Worm (Caenorhabditis elegans) whole organism, late embryonic: ENCODE measurements around the gene F54H12.8.

ENCODE experiments used
- C08G9.2 ChIP-seq: sonication (generic microtip); optimal IDR thresholded peaks from 2 replicates; lab custom pipeline; 2016; ENCODE audit warnings: mild to moderate bottlenecking, missing genetic modification characterization, moderate library complexity, missing compliant biosample characterization
- C38D4.7 ChIP-seq: fragments of 200-800 bp; sonication (Bioruptor generic); optimal IDR thresholded peaks from 2 replicates; lab custom pipeline; 2018; ENCODE audit warnings: mild to moderate bottlenecking, missing genetic modification characterization, moderate library complexity, missing compliant biosample characterization
- K02D7.2 ChIP-seq: sonication (generic microtip); optimal IDR thresholded peaks from 2 replicates; lab custom pipeline; 2017; ENCODE audit warnings: mild to moderate bottlenecking, missing genetic modification characterization, missing compliant biosample characterization
- K09A11.1 ChIP-seq: sonication (generic microtip); optimal IDR thresholded peaks from 2 replicates; lab custom pipeline; 2017; ENCODE audit warnings: antibody characterized with exemption, mild to moderate bottlenecking, missing genetic modification characterization, missing compliant biosample characterization; ENCODE audit not compliant: insufficient read depth
- T23F11.4 ChIP-seq: fragments of 200-800 bp; sonication (Bioruptor generic); optimal IDR thresholded peaks from 2 replicates; lab custom pipeline; 2018; ENCODE audit warnings: mild to moderate bottlenecking, missing genetic modification characterization, missing compliant biosample characterization
- ama-1 ChIP-seq: fragments of 150-350 bp; optimal IDR thresholded peaks from 2 replicates; lab custom pipeline; 2014
- ceh-19 ChIP-seq: fragments of 200-800 bp; sonication (Bioruptor generic); optimal IDR thresholded peaks from 2 replicates; lab custom pipeline; 2018; ENCODE audit warnings: mild to moderate bottlenecking, missing genetic modification characterization, missing compliant biosample characterization
- ceh-22 ChIP-seq: sonication (generic microtip); optimal IDR thresholded peaks from 2 replicates; lab custom pipeline; 2017; ENCODE audit warnings: missing biosample characterization, missing genetic modification characterization
- ceh-24 ChIP-seq: sonication (generic microtip); optimal IDR thresholded peaks from 2 replicates; lab custom pipeline; 2016; ENCODE audit warnings: mild to moderate bottlenecking, missing genetic modification characterization, missing compliant biosample characterization
- ceh-31 ChIP-seq: sonication (generic microtip); optimal IDR thresholded peaks from 2 replicates; lab custom pipeline; 2016; ENCODE audit warnings: missing genetic modification characterization, missing compliant biosample characterization
- ceh-34 ChIP-seq: sonication (generic microtip); optimal IDR thresholded peaks from 2 replicates; lab custom pipeline; 2016; ENCODE audit warnings: mild to moderate bottlenecking, missing genetic modification characterization, missing compliant biosample characterization
- ceh-45 ChIP-seq: fragments of 200-800 bp; sonication (Bioruptor generic); IDR thresholded peaks from 2 replicates; pipeline ENCODE4 v1.3.6; 2022; ENCODE audit warnings: missing genetic modification reagents, missing genetic modification characterization, missing compliant biosample characterization
- ceh-48 ChIP-seq: sonication (generic microtip); optimal IDR thresholded peaks from 2 replicates; lab custom pipeline; 2016; ENCODE audit warnings: missing genetic modification characterization, inconsistent platforms, missing compliant biosample characterization
- ceh-6 ChIP-seq: fragments of 200-800 bp; sonication (Bioruptor generic); optimal IDR thresholded peaks from 2 replicates; lab custom pipeline; 2018; ENCODE audit warnings: mild to moderate bottlenecking, missing genetic modification characterization, missing compliant biosample characterization
- dmd-4 ChIP-seq: sonication (generic microtip); optimal IDR thresholded peaks from 2 replicates; lab custom pipeline; 2016; ENCODE audit warnings: borderline replicate concordance, missing genetic modification characterization, missing compliant biosample characterization
- dve-1 ChIP-seq: sonication (generic microtip); optimal IDR thresholded peaks from 2 replicates; lab custom pipeline; 2017; ENCODE audit warnings: antibody characterized with exemption, mild to moderate bottlenecking, missing genetic modification characterization, missing compliant biosample characterization
- elt-2 ChIP-seq: sonication (generic microtip); optimal IDR thresholded peaks from 2 replicates; lab custom pipeline; 2016; ENCODE audit warnings: missing genetic modification reagents, missing genetic modification characterization, missing compliant biosample characterization
- ets-4 ChIP-seq: sonication (generic microtip); optimal IDR thresholded peaks from 2 replicates; lab custom pipeline; 2016; ENCODE audit warnings: missing genetic modification characterization, missing compliant biosample characterization
- fkh-6 ChIP-seq: sonication (generic microtip); optimal IDR thresholded peaks from 2 replicates; lab custom pipeline; 2016; ENCODE audit warnings: missing genetic modification characterization, missing compliant biosample characterization
- hlh-15 ChIP-seq: sonication (generic microtip); optimal IDR thresholded peaks from 2 replicates; lab custom pipeline; 2016; ENCODE audit warnings: missing genetic modification characterization, missing compliant biosample characterization
- hlh-6 ChIP-seq: sonication (generic microtip); optimal IDR thresholded peaks from 2 replicates; lab custom pipeline; 2016; ENCODE audit warnings: missing genotype, missing genetic modification characterization, missing compliant biosample characterization
- hlh-8 ChIP-seq: sonication (generic microtip); optimal IDR thresholded peaks from 2 replicates; lab custom pipeline; 2016; ENCODE audit warnings: missing genotype, missing genetic modification characterization, missing compliant biosample characterization
- lim-6 ChIP-seq: sonication (generic microtip); optimal IDR thresholded peaks from 2 replicates; lab custom pipeline; 2016; ENCODE audit warnings: missing genetic modification characterization, missing compliant biosample characterization
- madf-2 ChIP-seq: sonication (generic microtip); optimal IDR thresholded peaks from 2 replicates; lab custom pipeline; 2017; ENCODE audit warnings: missing genetic modification characterization, missing compliant biosample characterization
- mec-3 ChIP-seq: sonication (generic microtip); optimal IDR thresholded peaks from 2 replicates; lab custom pipeline; 2016; ENCODE audit warnings: borderline replicate concordance, missing genetic modification characterization, missing compliant biosample characterization
- nhr-11 ChIP-seq: fragments of 150-350 bp; optimal IDR thresholded peaks from 2 replicates; lab custom pipeline; 2014; ENCODE audit warnings: missing biosample characterization, missing genetic modification characterization
- nhr-232 ChIP-seq: sonication (generic microtip); optimal IDR thresholded peaks from 2 replicates; lab custom pipeline; 2016; ENCODE audit warnings: missing genetic modification characterization, missing compliant biosample characterization
- npax-4 ChIP-seq: sonication (generic microtip); optimal IDR thresholded peaks from 2 replicates; lab custom pipeline; 2016; ENCODE audit warnings: missing genetic modification characterization, missing compliant biosample characterization
- odd-2 ChIP-seq: sonication (generic microtip); optimal IDR thresholded peaks from 2 replicates; lab custom pipeline; 2017; ENCODE audit warnings: antibody characterized with exemption, mild to moderate bottlenecking, missing genetic modification characterization, missing compliant biosample characterization
- rnt-1 ChIP-seq: sonication (generic microtip); optimal IDR thresholded peaks from 2 replicates; lab custom pipeline; 2016; ENCODE audit warnings: missing genetic modification characterization, missing compliant biosample characterization
- sox-2 ChIP-seq: fragments of 200-800 bp; sonication (Bioruptor generic); IDR thresholded peaks from 2 replicates; pipeline ENCODE4 v1.3.6; 2022; ENCODE audit warnings: missing genetic modification reagents, missing genetic modification characterization, missing compliant biosample characterization
- sox-4 ChIP-seq: sonication (generic microtip); optimal IDR thresholded peaks from 2 replicates; lab custom pipeline; 2017; ENCODE audit warnings: mild to moderate bottlenecking, missing genetic modification characterization, inconsistent platforms, missing compliant biosample characterization
- tbx-7 ChIP-seq: sonication (generic microtip); optimal IDR thresholded peaks from 2 replicates; lab custom pipeline; 2016; ENCODE audit warnings: missing genotype, missing genetic modification characterization, missing compliant biosample characterization
- ttx-3 ChIP-seq: sonication (generic microtip); optimal IDR thresholded peaks from 2 replicates; lab custom pipeline; 2016; ENCODE audit warnings: missing genetic modification reagents, missing genetic modification characterization, missing compliant biosample characterization
- unc-42 ChIP-seq: sonication (generic microtip); optimal IDR thresholded peaks from 2 replicates; lab custom pipeline; 2016; ENCODE audit warnings: missing genotype, missing genetic modification characterization, missing compliant biosample characterization
- zip-5 ChIP-seq: sonication (generic microtip); optimal IDR thresholded peaks from 2 replicates; lab custom pipeline; 2016; ENCODE audit warnings: missing genetic modification characterization, missing compliant biosample characterization
- ztf-16 ChIP-seq: sonication (generic microtip); optimal IDR thresholded peaks from 2 replicates; lab custom pipeline; 2017; ENCODE audit warnings: missing genetic modification characterization, missing compliant biosample characterization

The F54H12.8 gene

DNA sequence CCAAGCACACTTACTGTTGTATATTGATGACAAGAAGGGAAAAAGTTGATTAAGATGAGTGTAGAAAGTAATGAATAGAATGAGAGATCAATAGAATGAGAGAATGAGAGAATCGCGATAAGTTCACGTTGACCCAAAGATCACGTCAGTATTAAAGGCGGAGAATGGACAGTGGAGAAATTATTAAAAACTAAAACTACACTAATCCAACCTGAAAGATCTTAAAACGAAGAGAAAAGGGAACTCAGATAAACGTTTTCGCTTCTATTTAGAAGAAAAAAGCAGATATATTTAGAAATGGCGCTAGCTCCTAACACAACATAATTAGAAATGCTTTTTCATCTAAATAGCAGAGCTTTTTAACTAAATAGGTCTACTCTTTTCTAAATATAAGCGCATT, 15.8 kb downstream of the F54H12.8 start, which contains the start of gene let-754:
Gene let-754, minus strand, starts transcription at position 101 of the 400 bp plus-strand sequence.
- TF ChIP-seq tbx-7 (tag; lab: Kevin White, UChicago) (no peak), ama-1 (lab: Kevin White, UChicago) (no peak), ztf-16 (tag; lab: Kevin White, UChicago) (no peak), ceh-22 (tag; lab: Kevin White, UChicago) (no peak), madf-2 (no peak), ceh-6 (GFP tag; lab: Kevin White, UChicago) (no peak), elt-2 (tag; lab: Kevin White, UChicago) (no peak), ttx-3 (tag; lab: Kevin White, UChicago) (no peak), nhr-232 (tag; lab: Kevin White, UChicago) (no peak), zip-5 (tag; lab: Kevin White, UChicago) (no peak), lim-6 (tag; lab: Kevin White, UChicago) (no peak), ceh-48 (tag; lab: Kevin White, UChicago) (no peak), sox-4 (tag; lab: Kevin White, UChicago) (no peak), ceh-34 (tag; lab: Kevin White, UChicago) (no peak), hlh-6 (tag; lab: Kevin White, UChicago) (no peak)

DNA sequence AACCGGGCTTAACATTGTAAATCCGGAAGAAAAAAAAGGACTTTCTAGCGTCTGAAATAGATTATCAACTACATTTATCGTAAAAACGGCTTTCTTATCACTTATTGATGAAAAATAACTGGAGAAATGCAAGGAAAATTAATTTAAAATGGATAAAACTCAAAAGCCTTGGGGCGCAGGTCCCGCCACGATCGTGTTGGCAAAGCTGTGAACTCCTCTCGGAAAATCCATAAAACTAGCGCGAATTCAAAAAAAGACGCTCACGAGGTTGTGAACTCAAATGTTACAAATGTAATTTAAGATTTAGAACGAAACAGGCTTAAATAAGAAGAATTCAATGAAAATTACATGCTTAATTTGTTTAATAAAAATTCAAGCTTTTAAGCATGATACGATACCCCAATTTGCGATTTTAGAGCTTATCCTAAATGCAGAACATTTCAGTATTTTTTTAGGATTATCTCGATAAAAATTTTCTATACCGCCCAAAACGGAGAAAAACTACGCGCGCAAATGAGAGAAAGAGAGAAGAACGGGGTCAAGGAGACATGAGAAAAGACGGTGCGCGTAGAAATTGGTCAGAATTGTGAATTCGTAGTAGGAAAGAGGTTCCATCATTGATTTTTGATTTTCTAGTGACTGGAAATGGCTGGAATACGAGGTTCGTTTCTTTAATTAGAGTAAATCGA, 16.8 kb downstream of the F54H12.8 start, which contains the start of gene C29E4.15:
Gene C29E4.15, plus strand, starts transcription at position 547 of the 689 bp plus-strand sequence.
- TF ChIP-seq nhr-232 (tag; lab: Kevin White, UChicago) (no peak), unc-42 (peak; percentile 19), ceh-45 (GFP tag; lab: Robert Waterston, UW) (no peak)

DNA sequence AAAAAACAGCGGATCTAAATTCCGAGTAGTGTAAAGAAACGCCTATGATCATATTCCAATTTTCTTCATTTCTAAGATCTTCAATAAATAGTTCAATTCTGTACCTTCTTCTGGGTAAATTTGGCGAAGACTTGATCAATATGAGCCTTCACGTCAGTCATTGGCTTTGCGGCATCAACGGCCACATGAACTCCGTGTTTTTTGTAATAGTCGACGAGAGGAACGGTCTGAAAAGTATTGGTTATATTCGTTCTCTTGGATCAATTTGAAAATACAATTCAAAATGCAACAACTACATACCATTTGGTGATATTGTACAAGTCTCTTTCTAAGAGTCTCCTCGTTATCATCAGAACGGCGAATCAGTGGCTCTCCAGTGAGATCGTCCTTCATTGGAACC, 18.6 kb downstream of the F54H12.8 start:
- TF ChIP-seq unc-42 (no peak), K02D7.2 (no peak), ceh-31 (tag; lab: Kevin White, UChicago) (no peak), hlh-15 (tag; lab: Kevin White, UChicago) (no peak), C08G9.2 (tag; lab: Kevin White, UChicago) (no peak), ceh-6 (GFP tag; lab: Kevin White, UChicago) (no peak), rnt-1 (no peak), ama-1 (lab: Kevin White, UChicago) (no peak), K09A11.1 (tag; lab: Kevin White, UChicago) (no peak), ztf-16 (tag; lab: Kevin White, UChicago) (no peak), ceh-24 (tag; lab: Kevin White, UChicago) (no peak), T23F11.4 (no peak), sox-4 (tag; lab: Kevin White, UChicago) (no peak), ceh-34 (tag; lab: Kevin White, UChicago) (no peak), npax-4 (tag; lab: Kevin White, UChicago) (no peak), C38D4.7 (GFP tag; lab: Kevin White, UChicago) (no peak), hlh-8 (tag; lab: Kevin White, UChicago) (no peak), hlh-6 (tag; lab: Kevin White, UChicago) (no peak)

- TF ChIP-seq sox-2 (GFP tag; lab: Robert Waterston, UW) (no peak), ceh-34 (tag; lab: Kevin White, UChicago) (no peak), ceh-6 (GFP tag; lab: Kevin White, UChicago) (no peak), ceh-24 (tag; lab: Kevin White, UChicago) (no peak), dmd-4 (no peak), ceh-19 (GFP tag; lab: Kevin White, UChicago) (no peak), ets-4 (no peak), fkh-6 (tag; lab: Kevin White, UChicago) (no peak), nhr-11 (tag; lab: Kevin White, UChicago) (no peak), mec-3 (no peak), odd-2 (tag; lab: Kevin White, UChicago) (no peak), hlh-6 (tag; lab: Kevin White, UChicago) (no peak), C38D4.7 (GFP tag; lab: Kevin White, UChicago) (no peak), ttx-3 (tag; lab: Kevin White, UChicago) (no peak), ceh-22 (tag; lab: Kevin White, UChicago) (no peak), dve-1 (tag; lab: Kevin White, UChicago) (no peak)
- TF ChIP-seq, all 69 proteins: peak for 0
Observed at ce11 chrIII:7948802-7949201, 20.2 kb downstream of the F54H12.8 start, which contains the start of gene col-90. Gene col-90, plus strand, starts transcription at chrIII:7948838.
